Worm (Caenorhabditis elegans) whole organism, late embryonic: ENCODE data around the gene clec-210.

ENCODE experiments used
- K02D7.2 ChIP-seq: sonication (generic microtip); optimal IDR thresholded peaks from 2 replicates; lab custom pipeline; 2017; ENCODE audit warnings: mild to moderate bottlenecking, missing genetic modification characterization, missing compliant biosample characterization
- dve-1 ChIP-seq: sonication (generic microtip); optimal IDR thresholded peaks from 2 replicates; lab custom pipeline; 2017; ENCODE audit warnings: antibody characterized with exemption, mild to moderate bottlenecking, missing genetic modification characterization, missing compliant biosample characterization

DNA sequence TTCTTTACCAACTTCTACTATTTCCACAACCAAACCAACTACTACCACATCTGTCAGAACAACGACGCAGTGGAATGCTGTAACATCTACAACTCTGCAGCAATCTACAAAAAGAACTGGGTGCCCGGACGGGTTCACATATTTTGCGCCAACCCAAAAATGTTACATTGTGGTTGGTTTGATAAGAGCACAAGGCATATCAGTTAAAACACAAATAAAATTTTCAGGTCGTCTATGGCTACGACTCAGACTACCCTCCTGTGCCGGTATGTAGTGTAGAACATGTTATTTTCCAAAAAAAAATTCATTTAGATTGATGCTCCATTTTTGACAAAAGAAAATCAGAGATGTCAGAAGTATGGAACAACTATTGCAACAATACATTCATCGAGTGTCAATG is 1.0 kb downstream of the clec-210 start:
- TF ChIP-seq dve-1 (tag; lab: Kevin White, UChicago) (no peak), K02D7.2 (tag; lab: Kevin White, UChicago) (no peak)
